Fruit fly (Drosophila melanogaster) whole organism, adult: Measurements from ENCODE around the gene CG6418.

Experiments used
- CG11617 ChIP-seq: fragments of 200-800 bp; sonication (Bioruptor generic); optimal IDR thresholded peaks from 2 replicates; lab custom pipeline; 2017; ENCODE audit warnings: mild to moderate bottlenecking, missing biosample characterization, missing genetic modification reagents, missing genetic modification characterization
- CG12768 ChIP-seq: fragments of 200-800 bp; sonication (Bioruptor generic); optimal IDR thresholded peaks from 2 replicates; lab custom pipeline; 2017; ENCODE audit warnings: missing biosample characterization, missing genetic modification characterization, mild to moderate bottlenecking, moderate library complexity, missing genetic modification reagents
- CG14711 ChIP-seq: fragments of 200-800 bp; sonication (Bioruptor generic); optimal IDR thresholded peaks from 2 replicates; lab custom pipeline; 2018; ENCODE audit warnings: missing biosample characterization, mild to moderate bottlenecking, missing genetic modification characterization, moderate library complexity
- CG1620 ChIP-seq: fragments of 200-800 bp; sonication (Bioruptor generic); optimal IDR thresholded peaks from 2 replicates; lab custom pipeline; 2016; ENCODE audit warnings: missing biosample characterization, missing genetic modification characterization
- CG33017 ChIP-seq: fragments of 200-800 bp; sonication (Bioruptor generic); optimal IDR thresholded peaks from 2 replicates; lab custom pipeline; 2018; ENCODE audit warnings: missing biosample characterization, mild to moderate bottlenecking, missing genetic modification characterization, moderate library complexity
- CG5204 ChIP-seq: fragments of 200-800 bp; sonication (Bioruptor generic); optimal IDR thresholded peaks from 2 replicates; lab custom pipeline; 2016; ENCODE audit warnings: missing biosample characterization, missing genetic modification characterization
- CG7101 ChIP-seq: fragments of 200-800 bp; sonication (Bioruptor generic); optimal IDR thresholded peaks from 2 replicates; lab custom pipeline; 2018; ENCODE audit warnings: missing biosample characterization, mild to moderate bottlenecking, missing genetic modification characterization, moderate library complexity
- Clk ChIP-seq: fragments of 200-800 bp; sonication (Bioruptor generic); optimal IDR thresholded peaks from 2 replicates; lab custom pipeline; 2017; ENCODE audit warnings: missing biosample characterization, missing genetic modification characterization
- Hr96 ChIP-seq: fragments of 200-800 bp; sonication (Bioruptor generic); optimal IDR thresholded peaks from 2 replicates; lab custom pipeline; 2016; ENCODE audit warnings: missing biosample characterization, missing genetic modification characterization
- Mnt ChIP-seq: fragments of 200-800 bp; sonication (Bioruptor generic); optimal IDR thresholded peaks from 2 replicates; lab custom pipeline; 2016; ENCODE audit warnings: missing biosample characterization, mild to moderate bottlenecking, missing genetic modification characterization
- cic ChIP-seq: fragments of 200-800 bp; sonication (Bioruptor generic); optimal IDR thresholded peaks from 2 replicates; lab custom pipeline; 2017; ENCODE audit warnings: missing biosample characterization, mild to moderate bottlenecking, missing genetic modification characterization, moderate library complexity
- cnc ChIP-seq, 2 experiments: fragments of >200 bp; optimal IDR thresholded peaks; 2 replicates each; lab custom pipeline; 2017
- kay ChIP-seq: fragments of 200-800 bp; sonication (Bioruptor generic); peaks from one replicate; lab custom pipeline; 2016; ENCODE audit warnings: missing biosample characterization, missing genetic modification characterization, borderline replicate concordance
- ovo ChIP-seq: fragments of 200-800 bp; sonication (Bioruptor generic); optimal IDR thresholded peaks from 2 replicates; lab custom pipeline; 2016; ENCODE audit warnings: missing biosample characterization, missing genetic modification characterization

DNA sequence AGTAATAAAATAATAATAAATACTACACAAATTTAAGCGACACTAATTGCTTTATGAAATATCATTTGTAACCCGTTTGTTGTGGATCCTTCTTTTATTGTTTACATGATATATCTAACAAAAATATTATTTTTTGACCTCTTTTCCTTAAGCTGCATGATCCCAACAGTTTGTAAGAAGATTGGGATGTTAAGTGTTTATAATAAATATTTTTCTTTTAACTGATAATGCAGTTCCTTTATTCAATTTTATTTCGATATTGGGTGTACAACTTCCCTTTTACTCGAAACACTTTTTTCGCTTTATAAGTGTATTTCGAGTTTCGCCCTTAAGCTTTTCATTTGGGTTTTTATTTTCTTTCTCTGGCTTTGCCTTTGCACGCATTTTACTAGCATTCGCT lies 25.2 kb downstream of the CG6418 start:
- TF ChIP-seq CG14711 (tag; lab: Kevin White, UChicago) (no peak), Mnt (GFP tag; lab: Kevin White, UChicago) (no peak), CG11617 (GFP tag; lab: Kevin White, UChicago) (no peak), CG5204 (GFP tag; lab: Kevin White, UChicago) (no peak), CG1620 (GFP tag; lab: Kevin White, UChicago) (no peak), CG33017 (tag; lab: Kevin White, UChicago) (no peak), cnc (optimal IDR thresholded peaks at IDR 0.05; lab: Kevin White, UChicago) (no peak), CG12768 (GFP tag; lab: Kevin White, UChicago) (no peak), ovo (GFP tag; lab: Kevin White, UChicago) (no peak), CG7101 (tag; lab: Kevin White, UChicago) (no peak), Hr96 (GFP tag; lab: Kevin White, UChicago) (no peak), kay (no peak), Clk (GFP tag; lab: Kevin White, UChicago) (no peak), cic (GFP tag; lab: Kevin White, UChicago) (no peak)
